Fruit fly (Drosophila melanogaster) whole organism, wandering third instar larva: ENCODE measurements around the gene CG42529.

ENCODE experiments used
- Abd-B ChIP-seq: fragments of >200 bp; optimal IDR thresholded peaks from 2 replicates; lab custom pipeline; 2017; ENCODE audit warnings: missing biosample characterization, missing genetic modification characterization
- Hr78 ChIP-seq: fragments of >200 bp; optimal IDR thresholded peaks from 2 replicates; lab custom pipeline; 2017; ENCODE audit warnings: missing biosample characterization, missing genetic modification characterization
- Mio ChIP-seq: sonication (Bioruptor generic); optimal IDR thresholded peaks from 2 replicates; lab custom pipeline; 2016; ENCODE audit warnings: missing biosample characterization, missing genetic modification characterization
- fru ChIP-seq: fragments of 200-800 bp; sonication (Bioruptor generic); optimal IDR thresholded peaks from 3 replicates; lab custom pipeline; 2016; ENCODE audit warnings: missing biosample characterization, mild to moderate bottlenecking, missing genetic modification characterization

DNA sequence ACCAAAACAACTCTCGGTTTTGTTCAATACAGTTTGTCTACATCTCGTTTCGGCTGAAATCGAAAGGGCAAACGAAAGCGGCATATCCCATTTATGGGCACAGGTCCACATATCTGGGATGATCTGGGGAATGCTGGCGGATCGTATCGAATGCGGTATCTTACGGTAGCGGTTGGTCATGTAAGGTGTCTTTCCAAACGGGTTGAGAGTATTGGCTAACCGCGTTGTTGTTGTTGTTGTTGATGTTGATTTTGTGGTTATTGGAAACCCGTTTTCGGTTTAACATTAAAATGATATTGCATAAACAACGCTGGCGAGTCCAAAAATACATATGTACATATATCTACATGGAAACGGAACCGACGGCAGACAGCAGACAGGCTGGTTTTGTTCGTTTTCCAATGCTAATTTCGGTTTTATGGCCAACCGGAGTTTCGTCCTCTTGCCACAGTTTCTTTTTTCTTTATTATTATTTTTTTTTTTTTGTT is 34.6 kb upstream of the CG42529 start:
- no peak for TF ChIP-seq Mio (GFP tag; lab: Kevin White, UChicago)
- no peak for TF ChIP-seq Hr78 (GFP tag; lab: Kevin White, UChicago)
- no peak for TF ChIP-seq fru (GFP tag; lab: Kevin White, UChicago)
- TF ChIP-seq Abd-B = no peak
